Worm (Caenorhabditis elegans): ENCODE data around the gene nhr-219.
A peak's percentile ranks its signal among the peaks of the same experiment; 100 is the strongest.

The nhr-219 gene

ce11 chrV:8948996-8949395 lies 17.0 kb downstream of the nhr-219 start:
- TF ChIP-seq madf-9 (GFP tag; conservative IDR thresholded peaks at IDR 0.05) (no peak), php-3 (GFP tag; IDR thresholded peaks at IDR 0.05) (peak; percentile 75), nhr-28 (tag; optimal IDR thresholded peaks at IDR 0.05) (peak; percentile 43), arid-1 (GFP tag; conservative IDR thresholded peaks at IDR 0.05) (no peak), nhr-102 (tag; optimal IDR thresholded peaks at IDR 0.05) (peak; percentile 6), dmd-6 (GFP tag; IDR thresholded peaks at IDR 0.05) (peak; percentile 82), mdl-1 (tag; optimal IDR thresholded peaks at IDR 0.05) (peak in 1 of 2 experiments; percentile 30), dve-1 (tag; optimal IDR thresholded peaks at IDR 0.05; ENCODE audit: insufficient read depth) (peak; percentile 72), hlh-11 (tag; optimal IDR thresholded peaks at IDR 0.05) (peak; percentile 80), hlh-30 (tag; optimal IDR thresholded peaks at IDR 0.05; ENCODE audit: insufficient read depth) (peak; percentile 76), gei-8 (GFP tag; optimal IDR thresholded peaks at IDR 0.05) (no peak), zfp-2 (tag; optimal IDR thresholded peaks at IDR 0.05) (no peak), attf-4 (tag; optimal IDR thresholded peaks at IDR 0.05) (no peak), tra-1 (GFP tag; IDR thresholded peaks at IDR 0.05) (0 out of 2 replicates have a peak, but pooled peaks have one; percentile 52), madf-5 (GFP tag; IDR thresholded peaks at IDR 0.05) (no peak), mxl-3 (GFP tag; optimal IDR thresholded peaks at IDR 0.05) (peak; percentile 34), daf-16 (GFP tag; optimal IDR thresholded peaks at IDR 0.05) (no peak), daf-16 (tag; optimal IDR thresholded peaks at IDR 0.05) (peak; percentile 68), nhr-111 (GFP tag; optimal IDR thresholded peaks at IDR 0.05) (no peak), lim-7 (GFP tag; IDR thresholded peaks at IDR 0.05) (no peak), unc-62 (GFP tag; optimal IDR thresholded peaks at IDR 0.05 in 1 of 2) (peak in 1 of 2 experiments; percentile 63), unc-62 (tag; optimal IDR thresholded peaks at IDR 0.05) (no peak), lin-1 (GFP tag; IDR thresholded peaks at IDR 0.05) (peak; percentile 72; the same call in 1 of the 2 replicates)

- TF ChIP-seq hlh-30 (tag; optimal IDR thresholded peaks at IDR 0.05; ENCODE audit: insufficient read depth) (peak; percentile 14), nhr-28 (tag; optimal IDR thresholded peaks at IDR 0.05) (peak; percentile 17), mes-2 (tag; optimal IDR thresholded peaks at IDR 0.05; ENCODE audit: poor library complexity, severe bottlenecking) (no peak), dmd-6 (GFP tag; IDR thresholded peaks at IDR 0.05) (0 out of 2 replicates have a peak, but pooled peaks have one; percentile 15), R02D3.7 (tag; optimal IDR thresholded peaks at IDR 0.05) (no peak), php-3 (GFP tag; IDR thresholded peaks at IDR 0.05) (peak; percentile 59), pqm-1 (tag; optimal IDR thresholded peaks at IDR 0.05) (peak; percentile 35)
These were observed 17.6 kb downstream of the nhr-219 start for ce11 chrV:8948365-8948764.

- no peak for TF ChIP-seq ctbp-1 (GFP tag; IDR thresholded peaks at IDR 0.05)
- TF ChIP-seq cey-2 (tag; optimal IDR thresholded peaks at IDR 0.05; ENCODE audit: borderline replicate concordance, insufficient read depth), result no peak
- no peak for TF ChIP-seq zfp-2 (tag; optimal IDR thresholded peaks at IDR 0.05)
- no peak for TF ChIP-seq dmd-6 (GFP tag; IDR thresholded peaks at IDR 0.05)
- no peak for TF ChIP-seq zip-2 (tag; optimal IDR thresholded peaks at IDR 0.05)
- TF ChIP-seq duxl-1 (tag; optimal IDR thresholded peaks at IDR 0.05; ENCODE audit: poor library complexity), result no peak
- TF ChIP-seq daf-19 (GFP tag; conservative IDR thresholded peaks at IDR 0.05), result no peak
- no peak for TF ChIP-seq F44E2.7 (GFP tag; IDR thresholded peaks at IDR 0.05)
These were observed 18.5 kb downstream of the nhr-219 start, which contains the start of gene gck-1 for ce11 chrV:8947499-8947898. gck-1 (plus strand) TSS chrV:8947799.

- TF ChIP-seq ceh-62 (tag; optimal IDR thresholded peaks at IDR 0.05) (no peak), F37D6.2 (tag; optimal IDR thresholded peaks at IDR 0.05) (no peak), mxl-3 (GFP tag; optimal IDR thresholded peaks at IDR 0.05) (peak; percentile 13), hlh-11 (tag; optimal IDR thresholded peaks at IDR 0.05) (peak; percentile 9), gei-8 (GFP tag; optimal IDR thresholded peaks at IDR 0.05) (no peak), pha-4 (GFP tag; IDR thresholded peaks at IDR 0.05) (no peak), pha-4 (tag; optimal IDR thresholded peaks at IDR 0.05) (no peak), ztf-11 (tag; optimal IDR thresholded peaks at IDR 0.05) (no peak), saeg-2 (GFP tag; IDR thresholded peaks at IDR 0.05) (no peak), lir-3 (tag; optimal IDR thresholded peaks at IDR 0.05) (no peak), unc-62 (GFP tag; optimal IDR thresholded peaks at IDR 0.05 in 1 of 2) (peak in 1 of 2 experiments; percentile 92), unc-62 (tag; optimal IDR thresholded peaks at IDR 0.05) (no peak)
These were observed 19.8 kb downstream of the nhr-219 start for ce11 chrV:8946142-8946541.
